Worm (Caenorhabditis elegans): ENCODE measurements around the gene srxa-15.

Gene srxa-15

ce11 chrV:20639294-20639693, 2.7 kb upstream of the srxa-15 start, which contains the start of gene srxa-14:
Gene srxa-14 (plus strand): TSS chrV:20639594.
- TF ChIP-seq sem-4 (tag; optimal IDR thresholded peaks at IDR 0.05) = no peak
- no peak for TF ChIP-seq nhr-77 (tag; optimal IDR thresholded peaks at IDR 0.05)
- no peak for TF ChIP-seq mbf-1 (tag; optimal IDR thresholded peaks at IDR 0.05)
- no peak for TF ChIP-seq snpc-4 (tag; optimal IDR thresholded peaks at IDR 0.05)
- TF ChIP-seq nhr-10 (tag; optimal IDR thresholded peaks at IDR 0.05) = no peak
- TF ChIP-seq ama-1 (optimal IDR thresholded peaks at IDR 0.05) = no peak
- no peak for TF ChIP-seq nhr-12 (tag; optimal IDR thresholded peaks at IDR 0.05)
- no peak for TF ChIP-seq skn-1 (tag; optimal IDR thresholded peaks at IDR 0.05)
- TF ChIP-seq lin-13 (GFP tag; optimal IDR thresholded peaks at IDR 0.05) = no peak
- no peak for TF ChIP-seq nhr-23 (tag; optimal IDR thresholded peaks at IDR 0.05)
- no peak for TF ChIP-seq fos-1 (tag; optimal IDR thresholded peaks at IDR 0.05)
- TF ChIP-seq nhr-129 (tag; optimal IDR thresholded peaks at IDR 0.05) = no peak
- TF ChIP-seq sma-9 (GFP tag; optimal IDR thresholded peaks at IDR 0.05) = no peak
- no peak for TF ChIP-seq sma-9 (tag; optimal IDR thresholded peaks at IDR 0.05)
- no peak for TF ChIP-seq nhr-11 (tag; optimal IDR thresholded peaks at IDR 0.05)
- TF ChIP-seq ceh-82 (tag; optimal IDR thresholded peaks at IDR 0.05) = no peak
- no peak for TF ChIP-seq unc-55 (GFP tag; optimal IDR thresholded peaks at IDR 0.05)
- TF ChIP-seq elt-1 (tag; optimal IDR thresholded peaks at IDR 0.05) = no peak

- TF ChIP-seq F13H6.1 (tag; optimal IDR thresholded peaks at IDR 0.05) (no peak), unc-55 (GFP tag; optimal IDR thresholded peaks at IDR 0.05) (no peak), alr-1 (tag; optimal IDR thresholded peaks at IDR 0.05) (no peak)
Measured at ce11 chrV:20645479-20645878, 3.5 kb downstream of the srxa-15 start.

DNA sequence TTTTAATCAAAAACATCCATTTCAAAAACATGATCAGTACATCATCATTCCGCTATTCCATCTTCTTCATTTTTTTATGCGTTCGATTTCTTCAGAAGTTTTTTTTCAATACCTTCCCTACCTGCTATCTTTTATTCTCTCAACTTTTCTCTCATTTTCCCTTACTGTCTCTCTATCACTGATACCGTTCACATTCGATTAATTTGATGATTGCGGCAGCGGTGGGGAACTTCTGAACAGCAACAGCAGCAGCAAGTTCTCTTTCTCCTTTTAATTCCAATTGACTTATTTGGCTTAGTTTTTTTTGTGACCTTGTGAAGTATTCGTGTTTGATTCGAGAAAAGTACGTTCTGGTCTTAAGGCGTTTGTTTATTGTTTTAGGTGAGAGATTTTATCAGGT, 6.9 kb downstream of the srxa-15 start:
- TF ChIP-seq sem-4 (tag; optimal IDR thresholded peaks at IDR 0.05) (no peak), R02D3.7 (tag; optimal IDR thresholded peaks at IDR 0.05) (no peak), nhr-10 (tag; optimal IDR thresholded peaks at IDR 0.05) (no peak), mab-5 (tag; optimal IDR thresholded peaks at IDR 0.05) (no peak), nhr-237 (tag; optimal IDR thresholded peaks at IDR 0.05) (no peak), F13H6.1 (tag; optimal IDR thresholded peaks at IDR 0.05) (no peak), mdl-1 (tag; optimal IDR thresholded peaks at IDR 0.05) (no peak), egl-27 (tag; optimal IDR thresholded peaks at IDR 0.05) (no peak), nhr-12 (tag; optimal IDR thresholded peaks at IDR 0.05) (no peak), nhr-11 (tag; optimal IDR thresholded peaks at IDR 0.05) (no peak), snpc-4 (tag; optimal IDR thresholded peaks at IDR 0.05) (no peak), lin-13 (GFP tag; optimal IDR thresholded peaks at IDR 0.05) (no peak), unc-55 (GFP tag; optimal IDR thresholded peaks at IDR 0.05) (no peak), ztf-4 (tag; optimal IDR thresholded peaks at IDR 0.05) (no peak), aly-2 (tag; optimal IDR thresholded peaks at IDR 0.05) (no peak), elt-1 (tag; optimal IDR thresholded peaks at IDR 0.05) (no peak), skn-1 (tag; optimal IDR thresholded peaks at IDR 0.05) (no peak), zag-1 (tag; optimal IDR thresholded peaks at IDR 0.05) (no peak), ceh-16 (tag; optimal IDR thresholded peaks at IDR 0.05) (no peak), unc-62 (GFP tag; optimal IDR thresholded peaks at IDR 0.05) (no peak)

ce11 chrV:20651923-20652322, 9.9 kb downstream of the srxa-15 start:
- TF ChIP-seq ztf-4 (tag; optimal IDR thresholded peaks at IDR 0.05) (no peak), peb-1 (tag; optimal IDR thresholded peaks at IDR 0.05) (no peak), mab-5 (tag; optimal IDR thresholded peaks at IDR 0.05) (no peak), nhr-77 (tag; optimal IDR thresholded peaks at IDR 0.05) (no peak), unc-55 (GFP tag; optimal IDR thresholded peaks at IDR 0.05) (no peak), elt-3 (tag; optimal IDR thresholded peaks at IDR 0.05) (no peak), nhr-237 (tag; optimal IDR thresholded peaks at IDR 0.05) (no peak), elt-1 (tag; optimal IDR thresholded peaks at IDR 0.05) (no peak), mdl-1 (tag; optimal IDR thresholded peaks at IDR 0.05) (no peak), nhr-6 (tag; optimal IDR thresholded peaks at IDR 0.05) (no peak), gmeb-1 (tag; optimal IDR thresholded peaks at IDR 0.05) (no peak)

DNA sequence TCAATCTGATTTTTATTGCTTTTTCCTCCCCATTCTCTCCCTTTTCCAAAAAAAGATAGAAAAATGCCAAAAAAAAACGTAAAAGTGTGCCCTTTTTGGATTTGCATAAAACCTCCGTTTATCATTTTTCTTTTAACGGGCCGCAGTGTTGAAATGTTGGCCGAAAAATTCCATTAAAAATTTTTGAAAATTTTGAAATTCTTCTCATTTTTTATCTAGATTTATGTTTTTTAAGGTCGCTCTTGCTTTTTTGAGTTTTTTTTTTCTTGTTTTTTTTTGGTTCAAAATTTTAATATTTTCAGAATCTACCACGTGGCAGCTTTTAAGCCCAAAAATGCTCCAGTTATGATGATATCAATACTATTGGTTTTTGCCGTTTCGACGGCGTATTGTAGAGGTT, 12.4 kb downstream of the srxa-15 start, which contains the start of gene mnr-1:
TSS of gene mnr-1 (plus strand) at position 301 of the 400 bp plus-strand sequence.
- TF ChIP-seq zag-1 (tag; optimal IDR thresholded peaks at IDR 0.05) (no peak), ztf-11 (tag; optimal IDR thresholded peaks at IDR 0.05) (no peak), ztf-4 (tag; optimal IDR thresholded peaks at IDR 0.05) (no peak), fos-1 (tag; optimal IDR thresholded peaks at IDR 0.05) (no peak), alr-1 (tag; optimal IDR thresholded peaks at IDR 0.05) (no peak), dmd-4 (tag; optimal IDR thresholded peaks at IDR 0.05) (no peak), nhr-6 (tag; optimal IDR thresholded peaks at IDR 0.05) (no peak), F13H6.1 (tag; optimal IDR thresholded peaks at IDR 0.05) (no peak), nhr-237 (tag; optimal IDR thresholded peaks at IDR 0.05) (no peak)

Measured in whole organism, L2 larva.